Fruit fly (Drosophila melanogaster) whole organism, embryonic: Measurements from ENCODE around the gene CG2224.
A peak's percentile ranks its signal among the peaks of the same experiment; 100 is the strongest.

ENCODE experiments used
- Ada2b ChIP-seq: fragments of 200-800 bp; sonication (Bioruptor generic); IDR thresholded peaks from 2 replicates; pipeline ENCODE4 v1.3.6; 2022; ENCODE audit warnings: missing biosample characterization, missing genetic modification characterization
- Atf-2 ChIP-seq: fragments of 200-800 bp; sonication (Bioruptor generic); optimal IDR thresholded peaks from 2 replicates; lab custom pipeline; 2016; ENCODE audit warnings: missing biosample characterization, missing genetic modification characterization
- CG10147 ChIP-seq: fragments of 200-800 bp; sonication (Bioruptor generic); optimal IDR thresholded peaks from 2 replicates; lab custom pipeline; 2019; ENCODE audit warnings: missing biosample characterization, mild to moderate bottlenecking, missing genetic modification characterization, moderate library complexity
- CG10321 ChIP-seq: fragments of 200-800 bp; sonication (Bioruptor generic); IDR thresholded peaks from 2 replicates; pipeline ENCODE4 v1.3.6; 2022; ENCODE audit warnings: missing biosample characterization, missing genetic modification characterization
- CG10366 ChIP-seq: fragments of 200-800 bp; sonication (Bioruptor generic); IDR thresholded peaks from 2 replicates; pipeline ENCODE4 v1.3.6; 2022; ENCODE audit warnings: missing biosample characterization, missing genetic modification characterization
- CG11696 ChIP-seq: fragments of 200-800 bp; sonication (Bioruptor generic); IDR thresholded peaks from 2 replicates; pipeline ENCODE4 v1.3.6; 2022; ENCODE audit warnings: missing biosample characterization, missing genetic modification characterization
- CG11723 ChIP-seq: fragments of 200-800 bp; sonication (Bioruptor generic); optimal IDR thresholded peaks from 2 replicates; lab custom pipeline; 2017; ENCODE audit warnings: missing biosample characterization, mild to moderate bottlenecking, missing genetic modification characterization
- CG12155 ChIP-seq: fragments of 200-800 bp; sonication (Bioruptor generic); optimal IDR thresholded peaks from 3 replicates; lab custom pipeline; 2016; ENCODE audit warnings: missing biosample characterization, missing genetic modification characterization
- CG14050 ChIP-seq: fragments of 200-800 bp; sonication (Bioruptor generic); IDR thresholded peaks from 3 replicates; pipeline ENCODE4 v1.3.6; 2022; ENCODE audit warnings: missing biosample characterization, missing genetic modification characterization
- CG16779 ChIP-seq: fragments of 200-800 bp; sonication (Bioruptor generic); IDR thresholded peaks from 2 replicates; pipeline ENCODE4 v1.3.6; 2022; ENCODE audit warnings: missing biosample characterization, missing genetic modification characterization
- CG2199 ChIP-seq: fragments of 200-800 bp; sonication (Bioruptor generic); IDR thresholded peaks from 3 replicates; pipeline ENCODE4 v1.3.6; 2022; ENCODE audit warnings: missing biosample characterization, missing genetic modification characterization
- CG3163 ChIP-seq: fragments of 200-800 bp; sonication (Bioruptor generic); optimal IDR thresholded peaks from 3 replicates; lab custom pipeline; 2016; ENCODE audit warnings: missing biosample characterization, missing genetic modification characterization
- CG32532 ChIP-seq: fragments of 200-800 bp; sonication (Bioruptor generic); IDR thresholded peaks from 2 replicates; pipeline ENCODE4 v1.3.6; 2022; ENCODE audit warnings: missing biosample characterization, missing genetic modification characterization
- CG4328 ChIP-seq: fragments of 200-800 bp; sonication (Bioruptor generic); optimal IDR thresholded peaks from 3 replicates; lab custom pipeline; 2017; ENCODE audit warnings: missing biosample characterization, missing genetic modification reagents, missing genetic modification characterization
- CG4360 ChIP-seq: fragments of 200-800 bp; sonication (Bioruptor generic); IDR thresholded peaks from 2 replicates; pipeline ENCODE4 v1.3.6; 2022; ENCODE audit warnings: missing biosample characterization, missing genetic modification characterization
- CG4404 ChIP-seq: fragments of 200-800 bp; sonication (Bioruptor generic); IDR thresholded peaks from 2 replicates; pipeline ENCODE4 v1.3.6; 2022; ENCODE audit warnings: missing biosample characterization, missing genetic modification characterization
- CG6854 ChIP-seq: fragments of 200-800 bp; sonication (Bioruptor generic); optimal IDR thresholded peaks from 3 replicates; lab custom pipeline; 2017; ENCODE audit warnings: missing biosample characterization, mild to moderate bottlenecking, missing genetic modification characterization
- CG7556 ChIP-seq: fragments of 200-800 bp; sonication (Bioruptor generic); optimal IDR thresholded peaks from 2 replicates; lab custom pipeline; 2017; ENCODE audit warnings: missing biosample characterization, mild to moderate bottlenecking, missing genetic modification characterization
- CG8281 ChIP-seq: fragments of 200-800 bp; sonication (Bioruptor generic); optimal IDR thresholded peaks from 2 replicates; lab custom pipeline; 2018; ENCODE audit warnings: missing biosample characterization, mild to moderate bottlenecking, missing genetic modification characterization, moderate library complexity
- CG9437 ChIP-seq: fragments of 200-800 bp; sonication (Bioruptor generic); optimal IDR thresholded peaks from 2 replicates; lab custom pipeline; 2018; ENCODE audit warnings: missing biosample characterization, mild to moderate bottlenecking, missing genetic modification characterization
- CG9797 ChIP-seq: fragments of 200-800 bp; sonication (Bioruptor generic); optimal IDR thresholded peaks from 3 replicates; lab custom pipeline; 2018; ENCODE audit warnings: missing biosample characterization, mild to moderate bottlenecking, missing genetic modification characterization
- CoRest ChIP-seq: fragments of 200-800 bp; sonication (Bioruptor generic); optimal IDR thresholded peaks from 3 replicates; lab custom pipeline; 2018; ENCODE audit warnings: missing biosample characterization, mild to moderate bottlenecking, missing genetic modification characterization, moderate library complexity
- Dip2 ChIP-seq: fragments of 200-800 bp; sonication (Bioruptor generic); IDR thresholded peaks from 2 replicates; pipeline ENCODE4 v1.3.6; 2022; ENCODE audit warnings: missing biosample characterization, missing genetic modification characterization
- Elba2 ChIP-seq: fragments of 200-800 bp; sonication (Bioruptor generic); optimal IDR thresholded peaks from 3 replicates; lab custom pipeline; 2016; ENCODE audit warnings: missing biosample characterization, missing genetic modification characterization
- HLHmδ ChIP-seq: fragments of 200-800 bp; sonication (Bioruptor generic); optimal IDR thresholded peaks from 2 replicates; lab custom pipeline; 2018; ENCODE audit warnings: missing biosample characterization, mild to moderate bottlenecking, missing genetic modification characterization, moderate library complexity
- Kr ChIP-seq: fragments of 200-800 bp; sonication (Bioruptor generic); optimal IDR thresholded peaks from 2 replicates; lab custom pipeline; 2017; ENCODE audit warnings: missing biosample characterization, mild to moderate bottlenecking, missing genetic modification characterization
- NK7.1 ChIP-seq: fragments of 200-800 bp; sonication (Bioruptor generic); optimal IDR thresholded peaks from 3 replicates; lab custom pipeline; 2016; ENCODE audit warnings: missing biosample characterization, missing genetic modification characterization
- Nf-YA ChIP-seq: fragments of 200-800 bp; sonication (Bioruptor generic); IDR thresholded peaks from 2 replicates; pipeline ENCODE4 v1.3.6; 2022; ENCODE audit warnings: missing biosample characterization, missing genetic modification characterization
- Nf-YB ChIP-seq: fragments of 200-800 bp; sonication (Bioruptor generic); optimal IDR thresholded peaks from 3 replicates; lab custom pipeline; 2019; ENCODE audit warnings: missing biosample characterization, mild to moderate bottlenecking, missing genetic modification characterization, moderate library complexity
- Nf-YC ChIP-seq: fragments of 200-800 bp; optimal IDR thresholded peaks from 3 replicates; lab custom pipeline; 2019; ENCODE audit warnings: missing biosample characterization, mild to moderate bottlenecking, missing genetic modification characterization, moderate library complexity
- Rfx ChIP-seq: fragments of 200-800 bp; sonication (Bioruptor generic); IDR thresholded peaks from 2 replicates; pipeline ENCODE4 v1.3.6; 2022; ENCODE audit warnings: missing biosample characterization, missing genetic modification characterization
- Rx ChIP-seq: fragments of 200-800 bp; sonication (Bioruptor generic); IDR thresholded peaks from 2 replicates; pipeline ENCODE4 v1.3.6; 2022; ENCODE audit warnings: missing biosample characterization, missing genetic modification characterization
- Sry-δ ChIP-seq: fragments of 200-800 bp; sonication (Bioruptor generic); optimal IDR thresholded peaks from 2 replicates; lab custom pipeline; 2016; ENCODE audit warnings: missing biosample characterization, missing genetic modification characterization
- Xrp1 ChIP-seq: fragments of 200-800 bp; sonication (Bioruptor generic); IDR thresholded peaks from 2 replicates; pipeline ENCODE4 v1.3.6; 2022; ENCODE audit warnings: missing biosample characterization, missing genetic modification characterization
- cas ChIP-seq: fragments of 200-800 bp; sonication (Bioruptor generic); IDR thresholded peaks from 2 replicates; pipeline ENCODE4 v1.3.6; 2022; ENCODE audit warnings: missing biosample characterization, missing genetic modification characterization
- ems ChIP-seq: fragments of 200-800 bp; sonication (Bioruptor generic); optimal IDR thresholded peaks from 3 replicates; lab custom pipeline; 2016; ENCODE audit warnings: missing biosample characterization, missing genetic modification characterization
- ewg ChIP-seq: fragments of 200-800 bp; sonication (Bioruptor generic); optimal IDR thresholded peaks from 3 replicates; lab custom pipeline; 2017; ENCODE audit warnings: mild to moderate bottlenecking, missing biosample characterization, missing genetic modification reagents, missing genetic modification characterization
- gt ChIP-seq: fragments of 200-800 bp; sonication (Bioruptor generic); IDR thresholded peaks from 2 replicates; pipeline ENCODE4 v1.3.6; 2022; ENCODE audit warnings: missing biosample characterization, missing genetic modification characterization
- inv ChIP-seq: fragments of 200-800 bp; sonication (Bioruptor generic); IDR thresholded peaks from 2 replicates; pipeline ENCODE4 v1.3.6; 2022; ENCODE audit warnings: missing biosample characterization, missing genetic modification characterization; ENCODE audit not compliant: partially characterized antibody
- mam ChIP-seq: fragments of 200-800 bp; sonication (Bioruptor generic); optimal IDR thresholded peaks from 3 replicates; lab custom pipeline; 2016; ENCODE audit warnings: missing biosample characterization, missing genetic modification characterization
- mirr ChIP-seq: fragments of 200-800 bp; sonication (Bioruptor generic); optimal IDR thresholded peaks from 3 replicates; lab custom pipeline; 2018; ENCODE audit warnings: missing biosample characterization, mild to moderate bottlenecking, missing genetic modification characterization
- nom ChIP-seq: fragments of 200-800 bp; sonication (Bioruptor generic); optimal IDR thresholded peaks from 2 replicates; lab custom pipeline; 2017; ENCODE audit warnings: missing biosample characterization, missing genetic modification characterization, mild to moderate bottlenecking, moderate library complexity, missing genetic modification reagents
- otp ChIP-seq: fragments of 200-800 bp; sonication (Bioruptor generic); IDR thresholded peaks from 3 replicates; pipeline ENCODE4, ENCODE4 v1.3.6; 2022; ENCODE audit warnings: missing biosample characterization, missing genetic modification characterization
- pita ChIP-seq: fragments of 200-800 bp; sonication (Bioruptor generic); optimal IDR thresholded peaks from 2 replicates; lab custom pipeline; 2017; ENCODE audit warnings: missing biosample characterization, mild to moderate bottlenecking, missing genetic modification characterization
- ro ChIP-seq: fragments of 200-800 bp; sonication (Bioruptor generic); IDR thresholded peaks from 2 replicates; pipeline ENCODE4 v1.3.6; 2022; ENCODE audit warnings: missing biosample characterization, missing genetic modification characterization
- salm ChIP-seq: fragments of 200-800 bp; sonication (Bioruptor generic); optimal IDR thresholded peaks from 2 replicates; lab custom pipeline; 2018; ENCODE audit warnings: missing biosample characterization, mild to moderate bottlenecking, missing genetic modification characterization
- sqz ChIP-seq: fragments of 200-800 bp; sonication (Bioruptor generic); optimal IDR thresholded peaks from 3 replicates; lab custom pipeline; 2018; ENCODE audit warnings: missing biosample characterization, mild to moderate bottlenecking, missing genetic modification characterization
- tio ChIP-seq: fragments of 200-800 bp; sonication (Bioruptor generic); optimal IDR thresholded peaks from 2 replicates; lab custom pipeline; 2017; ENCODE audit warnings: missing biosample characterization, missing genetic modification characterization, inconsistent platforms
- tx ChIP-seq: fragments of 200-800 bp; sonication (Bioruptor generic); optimal IDR thresholded peaks from 2 replicates; lab custom pipeline; 2016; ENCODE audit warnings: missing biosample characterization, missing genetic modification characterization
- vfl ChIP-seq: fragments of 200-800 bp; sonication (Bioruptor generic); optimal IDR thresholded peaks from 2 replicates; lab custom pipeline; 2016; ENCODE audit warnings: missing biosample characterization, missing genetic modification characterization
- wdn ChIP-seq: fragments of 200-800 bp; sonication (Bioruptor generic); IDR thresholded peaks from 2 replicates; pipeline ENCODE4 v1.3.6; 2022; ENCODE audit warnings: missing biosample characterization, missing genetic modification characterization
- z ChIP-seq: fragments of 200-800 bp; sonication (Bioruptor generic); IDR thresholded peaks from 3 replicates; pipeline ENCODE4 v1.3.6; 2022; ENCODE audit warnings: missing biosample characterization, missing genetic modification characterization

CG2224 gene

DNA sequence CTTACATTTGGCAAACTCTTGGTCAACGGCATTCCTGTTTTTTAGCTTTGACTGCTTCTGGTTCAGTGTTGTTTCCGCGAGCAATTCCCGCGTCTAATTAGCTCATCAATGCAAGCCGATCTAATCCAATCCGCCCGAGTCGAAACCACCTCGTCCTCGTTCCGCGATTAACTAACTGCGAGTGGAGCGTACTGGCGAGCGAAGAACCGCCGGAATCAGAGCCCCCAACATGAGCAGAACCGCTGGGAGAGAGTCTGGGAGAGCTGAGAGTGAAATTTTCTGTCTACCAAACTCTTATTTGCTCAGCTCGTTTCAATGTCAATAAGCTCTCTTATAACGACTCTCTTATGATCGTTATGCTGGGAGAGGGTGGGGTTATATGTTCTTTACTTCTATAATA is 8.9 kb downstream of the CG2224 start (continued):
- TF ChIP-seq cas (peak; percentile 68; the same call in 1 of the 2 replicates), salm (tag; lab: Kevin White, UChicago) (peak; percentile 17), z (peak; percentile 81), Sry-δ (GFP tag; lab: Kevin White, UChicago) (peak; percentile 50), tx (GFP tag; lab: Kevin White, UChicago) (peak; percentile 59), mam (GFP tag; lab: Kevin White, UChicago) (peak; percentile 75), CG2199 (no peak), nom (GFP tag; lab: Kevin White, UChicago) (peak; percentile 74), Elba2 (GFP tag; lab: Kevin White, UChicago) (no peak), otp (GFP tag; lab: Robert Waterston, UW) (0 out of 3 replicates have a peak, but pooled peaks have one; percentile 26), inv (GFP tag; lab: Robert Waterston, UW) (no peak), wdn (GFP tag; lab: Robert Waterston, UW) (peak; percentile 73; the same call in 1 of the 2 replicates), tio (GFP tag; lab: Kevin White, UChicago) (peak; percentile 88), Nf-YC (tag; lab: Kevin White, UChicago) (no peak), CG6854 (GFP tag; lab: Kevin White, UChicago) (peak; percentile 83), CG10147 (GFP tag; lab: Kevin White, UChicago) (peak; percentile 18), vfl (GFP tag; lab: Kevin White, UChicago) (peak; percentile 49), CG8281 (peak; percentile 22), Nf-YB (GFP tag; lab: Kevin White, UChicago) (peak; percentile 14), gt (GFP tag; lab: Robert Waterston, UW) (no peak), CG12155 (peak; percentile 41), ems (peak; percentile 75), Rfx (GFP tag; lab: Robert Waterston, UW) (peak; percentile 80; the same call in 1 of the 2 replicates), CG4360 (GFP tag; lab: Robert Waterston, UW) (peak; percentile 69), CG16779 (GFP tag; lab: Robert Waterston, UW) (peak; percentile 89), CG14050 (no peak), NK7.1 (no peak), CG9797 (GFP tag; lab: Kevin White, UChicago) (no peak), HLHmδ (GFP tag; lab: Kevin White, UChicago) (peak; percentile 81), sqz (GFP tag; lab: Kevin White, UChicago) (peak; percentile 58), Nf-YA (peak; percentile 84), Rx (peak; percentile 53; the same call in 1 of the 2 replicates), CG11723 (peak; percentile 78), mirr (peak; percentile 73), CoRest (tag; lab: Kevin White, UChicago) (no peak), CG3163 (GFP tag; lab: Kevin White, UChicago) (peak; percentile 91), Atf-2 (peak; percentile 73), CG4404 (GFP tag; lab: Robert Waterston, UW) (no peak), CG10366 (GFP tag; lab: Robert Waterston, UW) (peak; percentile 69), Xrp1 (GFP tag; lab: Robert Waterston, UW) (no peak; the same call in 1 of the 2 replicates), Kr (GFP tag; lab: Kevin White, UChicago) (no peak), pita (GFP tag; lab: Kevin White, UChicago) (no peak), ro (GFP tag; lab: Robert Waterston, UW) (peak; percentile 31; the same call in 1 of the 2 replicates), CG9437 (GFP tag; lab: Kevin White, UChicago) (peak; percentile 12), Dip2 (no peak), CG32532 (GFP tag; lab: Robert Waterston, UW) (peak; percentile 86), CG7556 (GFP tag; lab: Kevin White, UChicago) (peak; percentile 57), CG4328 (GFP tag; lab: Kevin White, UChicago) (peak; percentile 82), CG10321 (GFP tag; lab: Robert Waterston, UW) (peak; percentile 72), ewg (GFP tag; lab: Kevin White, UChicago) (peak; percentile 44), Ada2b (peak; percentile 51; the same call in 1 of the 2 replicates), CG11696 (GFP tag; lab: Robert Waterston, UW) (peak; percentile 82)
